Worm (Caenorhabditis elegans): ENCODE results near the gene F20A1.4.

ce11 chrV:6985943-6986342, 35.7 kb downstream of the F20A1.4 start, which contains the start of gene nhr-163:
- TF ChIP-seq him-1 (tag; optimal IDR thresholded peaks at IDR 0.05) = no peak
- no peak for TF ChIP-seq W03F9.2 (tag; optimal IDR thresholded peaks at IDR 0.05)
- no peak for TF ChIP-seq dao-5 (tag; optimal IDR thresholded peaks at IDR 0.05)
